Worm (Caenorhabditis elegans): ENCODE measurements around the gene asp-13.

The asp-13 gene

ce11 chrV:8623754-8624153 is 19.2 kb downstream of the asp-13 start, which contains the start of gene F41E6.17:
TSS of gene F41E6.17 (plus strand) at chrV:8624101.
- TF ChIP-seq lsy-27 (tag; optimal IDR thresholded peaks at IDR 0.05; ENCODE audit: borderline replicate concordance, insufficient read depth) (no peak), hlh-26 (GFP tag; conservative IDR thresholded peaks at IDR 0.05) (no peak), Y53G8AR.9 (GFP tag; conservative IDR thresholded peaks at IDR 0.05) (no peak), akir-1 (GFP tag; optimal IDR thresholded peaks at IDR 0.05) (no peak), madf-3 (GFP tag; IDR thresholded peaks at IDR 0.05) (no peak), ets-4 (GFP tag; optimal IDR thresholded peaks at IDR 0.05) (no peak), egl-44 (GFP tag; IDR thresholded peaks at IDR 0.05) (no peak), F37B4.10 (GFP tag; IDR thresholded peaks at IDR 0.05) (no peak), bed-2 (GFP tag; IDR thresholded peaks at IDR 0.05) (no peak), F57C9.4 (tag; optimal IDR thresholded peaks at IDR 0.05) (no peak), rpc-1 (optimal IDR thresholded peaks at IDR 0.05) (no peak), rpc-1 (tag; optimal IDR thresholded peaks at IDR 0.05) (no peak), mes-4 (tag; optimal IDR thresholded peaks at IDR 0.05) (no peak)

ce11 chrV:8622314-8622713 is 20.7 kb downstream of the asp-13 start, which contains the start of gene F41E6.1:
TSS of gene F41E6.1 (plus strand) at chrV:8622614.
- TF ChIP-seq K11D2.4 (GFP tag; IDR thresholded peaks at IDR 0.05) (no peak), Y79H2A.3 (GFP tag; conservative IDR thresholded peaks at IDR 0.05) (no peak), snpc-3.4 (tag; optimal IDR thresholded peaks at IDR 0.05) (no peak), T07F8.4 (tag; optimal IDR thresholded peaks at IDR 0.05) (no peak), sdz-38 (tag; optimal IDR thresholded peaks at IDR 0.05) (no peak), rcor-1 (GFP tag; IDR thresholded peaks at IDR 0.05) (no peak), cebp-2 (GFP tag; IDR thresholded peaks at IDR 0.05) (no peak), hmg-1.2 (GFP tag; IDR thresholded peaks at IDR 0.05) (no peak), lin-35 (GFP tag; optimal IDR thresholded peaks at IDR 0.05) (no peak), ceh-79 (tag; optimal IDR thresholded peaks at IDR 0.05) (no peak), C06A6.2 (GFP tag; conservative IDR thresholded peaks at IDR 0.05) (no peak), ceh-100 (GFP tag; IDR thresholded peaks at IDR 0.05) (no peak), pha-4 (tag; optimal IDR thresholded peaks at IDR 0.05) (no peak), gei-17 (GFP tag; optimal IDR thresholded peaks at IDR 0.05) (no peak), dox-1 (GFP tag; IDR thresholded peaks at IDR 0.05) (no peak), K12H6.12 (tag; optimal IDR thresholded peaks at IDR 0.05) (no peak), madf-8 (GFP tag; conservative IDR thresholded peaks at IDR 0.05) (no peak), F23B12.7 (tag; optimal IDR thresholded peaks at IDR 0.05; ENCODE audit: insufficient read depth) (no peak)

ce11 chrV:8621213-8621612 is 21.8 kb downstream of the asp-13 start, which contains the start of gene idpc-2:
TSS of gene idpc-2 (minus strand) at chrV:8621313.
- TF ChIP-seq dpff-1 (tag; optimal IDR thresholded peaks at IDR 0.05) (no peak), cebp-2 (GFP tag; IDR thresholded peaks at IDR 0.05) (no peak), pha-4 (tag; optimal IDR thresholded peaks at IDR 0.05) (no peak), F52B5.7 (tag; optimal IDR thresholded peaks at IDR 0.05) (no peak), T07F8.4 (tag; optimal IDR thresholded peaks at IDR 0.05) (no peak), ZK185.1 (tag; optimal IDR thresholded peaks at IDR 0.05; ENCODE audit: poor library complexity, severe bottlenecking) (no peak), gei-17 (GFP tag; optimal IDR thresholded peaks at IDR 0.05) (no peak), mxl-1 (tag; optimal IDR thresholded peaks at IDR 0.05) (no peak), repo-1 (tag; optimal IDR thresholded peaks at IDR 0.05) (no peak), madf-8 (GFP tag; conservative IDR thresholded peaks at IDR 0.05) (no peak)

Data from whole organism, young adult.